Worm (Caenorhabditis elegans): ENCODE results near the gene slc-25A18.2.

The slc-25A18.2 gene

DNA sequence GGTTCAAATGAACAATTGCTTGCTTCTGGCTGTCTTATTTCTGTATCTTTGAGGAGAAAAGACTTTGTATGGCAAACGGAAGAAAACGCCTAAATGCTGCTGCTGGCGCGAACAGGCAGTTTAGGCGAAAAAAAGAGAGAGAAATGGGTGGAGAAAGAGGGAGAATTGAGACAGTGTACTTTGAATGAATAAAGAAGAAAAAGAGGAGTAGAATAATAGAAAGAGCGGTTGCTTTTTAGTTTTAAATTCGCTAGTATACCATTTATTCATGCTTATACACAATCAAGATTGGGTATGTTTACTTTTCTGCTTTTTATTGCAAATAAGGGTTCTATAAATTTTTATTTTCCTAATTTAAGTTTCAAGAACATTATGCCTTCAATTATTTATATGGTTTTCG, 35.5 kb upstream of the slc-25A18.2 start:
- TF ChIP-seq unc-62 (GFP tag; optimal IDR thresholded peaks at IDR 0.05), result no peak
- TF ChIP-seq lin-35 (GFP tag; optimal IDR thresholded peaks at IDR 0.05), result no peak
- no peak for TF ChIP-seq isw-1 (GFP tag; IDR thresholded peaks at IDR 0.05)
- no peak for TF ChIP-seq hlh-17 (GFP tag; optimal IDR thresholded peaks at IDR 0.05; ENCODE audit: borderline replicate concordance)
- TF ChIP-seq zip-4 (GFP tag; optimal IDR thresholded peaks at IDR 0.05), result no peak
- no peak for TF ChIP-seq lin-15B (tag; optimal IDR thresholded peaks at IDR 0.05)
- no peak for TF ChIP-seq nhr-19 (GFP tag; conservative IDR thresholded peaks at IDR 0.05)
- TF ChIP-seq blmp-1 (tag; optimal IDR thresholded peaks at IDR 0.05), result peak; percentile 8

DNA sequence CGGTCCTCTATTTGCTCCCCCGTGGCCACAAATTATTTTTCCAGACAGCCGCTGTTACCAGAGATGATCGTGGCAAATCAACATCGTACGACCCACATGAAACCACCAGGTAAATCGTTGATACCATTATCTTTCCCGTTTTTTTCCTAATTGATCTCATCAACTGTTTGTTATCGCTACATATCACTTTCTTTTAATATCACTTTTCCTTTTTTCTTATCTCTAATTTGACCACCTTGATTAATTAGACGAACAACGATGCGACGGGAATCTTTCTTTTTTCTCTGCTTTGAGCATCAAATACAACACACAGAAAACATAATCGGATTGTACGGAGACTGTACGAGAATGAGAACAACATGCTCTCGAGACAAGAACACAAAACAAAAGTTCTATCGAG, 34.6 kb upstream of the slc-25A18.2 start:
- no peak for TF ChIP-seq fkh-10 (GFP tag; optimal IDR thresholded peaks at IDR 0.05)
- peak; percentile 97 for TF ChIP-seq blmp-1 (tag; optimal IDR thresholded peaks at IDR 0.05)
- TF ChIP-seq elt-3 (tag; optimal IDR thresholded peaks at IDR 0.05), result peak in 4 of 6 experiments; percentile 1 to 77 (median 42)

DNA sequence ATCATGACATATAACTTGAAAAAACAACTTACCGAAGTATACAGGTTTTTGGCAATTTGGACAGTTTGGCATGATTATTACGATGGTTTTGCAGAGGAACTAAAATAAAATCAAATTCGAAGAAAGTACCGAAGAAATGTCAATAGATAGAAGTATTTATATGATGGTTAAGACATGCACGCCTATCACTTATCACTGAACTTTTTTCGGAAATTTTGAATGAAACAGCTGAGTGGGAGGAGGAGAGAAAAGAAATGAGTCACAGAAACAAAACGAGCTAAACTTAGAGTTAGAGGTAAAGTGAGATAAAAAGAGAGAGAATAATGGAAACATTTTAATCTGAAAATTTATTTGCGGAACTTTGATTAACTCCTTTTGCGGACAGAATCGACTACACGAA, 29.6 kb upstream of the slc-25A18.2 start, which contains the start of gene valv-1:
Gene valv-1 (minus strand): TSS at position 101 of the 400 bp plus-strand sequence.
- TF ChIP-seq rnt-1 (tag; optimal IDR thresholded peaks at IDR 0.05) (no peak), egl-27 (tag; optimal IDR thresholded peaks at IDR 0.05) (no peak), lsy-2 (tag; optimal IDR thresholded peaks at IDR 0.05) (no peak), ceh-90 (tag; optimal IDR thresholded peaks at IDR 0.05) (no peak), aly-2 (tag; optimal IDR thresholded peaks at IDR 0.05) (no peak), efl-1 (optimal IDR thresholded peaks at IDR 0.05) (no peak), efl-1 (GFP tag; optimal IDR thresholded peaks at IDR 0.05 in 1 of 2) (no peak), nhr-90 (tag; optimal IDR thresholded peaks at IDR 0.05; ENCODE audit: poor library complexity) (no peak), zip-4 (GFP tag; optimal IDR thresholded peaks at IDR 0.05) (no peak), blmp-1 (tag; optimal IDR thresholded peaks at IDR 0.05) (no peak), zag-1 (tag; optimal IDR thresholded peaks at IDR 0.05) (no peak), ceh-8 (GFP tag; optimal IDR thresholded peaks at IDR 0.05) (no peak), nhr-47 (tag; optimal IDR thresholded peaks at IDR 0.05) (no peak), ama-1 (optimal IDR thresholded peaks at IDR 0.05) (no peak), nhr-85 (tag) (no peak), irx-1 (tag; optimal IDR thresholded peaks at IDR 0.05) (no peak)

DNA sequence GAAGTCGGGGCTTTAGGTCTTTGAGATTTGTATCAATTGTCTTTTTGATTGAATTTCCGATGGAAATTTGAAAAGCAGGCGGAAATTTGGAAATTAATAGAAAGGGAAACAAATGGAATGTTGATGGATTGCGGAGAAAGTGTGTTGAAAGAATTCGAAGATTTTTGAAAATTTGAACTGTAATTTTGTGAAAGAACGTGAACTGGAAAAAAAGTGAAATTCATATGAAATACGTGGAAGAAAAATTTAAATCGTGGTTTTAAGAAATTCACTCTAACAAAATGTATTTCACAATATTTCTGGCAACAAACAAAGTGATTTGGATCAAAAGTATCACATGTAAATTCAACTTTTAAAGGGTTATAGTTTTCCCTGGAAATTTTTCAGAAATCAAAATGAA, 28.8 kb upstream of the slc-25A18.2 start, which contains the start of gene B0496.1:
Gene B0496.1 (plus strand): TSS at position 301 of the 400 bp plus-strand sequence.
- no peak for TF ChIP-seq unc-62 (GFP tag; optimal IDR thresholded peaks at IDR 0.05)
- no peak for TF ChIP-seq ama-1 (optimal IDR thresholded peaks at IDR 0.05)
- TF ChIP-seq pqm-1 (tag; optimal IDR thresholded peaks at IDR 0.05), result no peak
- TF ChIP-seq irx-1 (tag; optimal IDR thresholded peaks at IDR 0.05), result no peak
- no peak for TF ChIP-seq snu-23 (GFP tag; optimal IDR thresholded peaks at IDR 0.05)
- no peak for TF ChIP-seq nhr-90 (tag; optimal IDR thresholded peaks at IDR 0.05; ENCODE audit: poor library complexity)
- TF ChIP-seq blmp-1 (tag; optimal IDR thresholded peaks at IDR 0.05), result peak; percentile 41
- no peak for TF ChIP-seq elt-2 (tag; optimal IDR thresholded peaks at IDR 0.05)
- TF ChIP-seq nhr-12 (tag; optimal IDR thresholded peaks at IDR 0.05), result no peak

- TF ChIP-seq rnt-1 (tag; optimal IDR thresholded peaks at IDR 0.05) (no peak), lin-15B (tag; optimal IDR thresholded peaks at IDR 0.05) (no peak), jun-1 (tag; optimal IDR thresholded peaks at IDR 0.05) (no peak), irx-1 (tag; optimal IDR thresholded peaks at IDR 0.05) (no peak), dsc-1 (tag; optimal IDR thresholded peaks at IDR 0.05) (no peak), egl-13 (tag; optimal IDR thresholded peaks at IDR 0.05) (no peak), skn-1 (tag; optimal IDR thresholded peaks at IDR 0.05) (no peak), ces-1 (GFP tag; optimal IDR thresholded peaks at IDR 0.05) (no peak), ama-1 (optimal IDR thresholded peaks at IDR 0.05) (no peak), ets-5 (GFP tag; IDR thresholded peaks at IDR 0.05) (no peak), F16B12.6 (tag; optimal IDR thresholded peaks at IDR 0.05) (no peak), nhr-11 (tag; optimal IDR thresholded peaks at IDR 0.05) (no peak), elt-2 (tag; optimal IDR thresholded peaks at IDR 0.05) (no peak), swsn-7 (tag; optimal IDR thresholded peaks at IDR 0.05) (no peak), xbp-1 (tag; optimal IDR thresholded peaks at IDR 0.05) (no peak)
Measured at ce11 chrIV:7447556-7447955, 27.3 kb upstream of the slc-25A18.2 start, which contains the start of gene B0496.2. Gene B0496.2, plus strand, starts transcription at chrIV:7447856.

All from whole organism, L1 larva.